Worm (Caenorhabditis elegans) whole organism, late embryonic: ENCODE data around the gene F26D11.12.

ENCODE experiments used
- F13H6.1 ChIP-seq: sonication (generic microtip); optimal IDR thresholded peaks from 2 replicates; lab custom pipeline; 2016; ENCODE audit warnings: missing genetic modification characterization, missing compliant biosample characterization
- ahr-1 ChIP-seq: sonication (generic microtip); optimal IDR thresholded peaks from 2 replicates; lab custom pipeline; 2016; ENCODE audit warnings: missing genetic modification characterization, missing compliant biosample characterization
- ceh-45 ChIP-seq: fragments of 200-800 bp; sonication (Bioruptor generic); IDR thresholded peaks from 2 replicates; pipeline ENCODE4 v1.3.6; 2022; ENCODE audit warnings: missing genetic modification reagents, missing genetic modification characterization, missing compliant biosample characterization
- ets-4 ChIP-seq: sonication (generic microtip); optimal IDR thresholded peaks from 2 replicates; lab custom pipeline; 2016; ENCODE audit warnings: missing genetic modification characterization, missing compliant biosample characterization
- nhr-232 ChIP-seq: sonication (generic microtip); optimal IDR thresholded peaks from 2 replicates; lab custom pipeline; 2016; ENCODE audit warnings: missing genetic modification characterization, missing compliant biosample characterization
- pros-1 ChIP-seq: fragments of 150-350 bp; optimal IDR thresholded peaks from 2 replicates; lab custom pipeline; 2014; ENCODE audit warnings: missing biosample characterization, missing genetic modification reagents, missing genetic modification characterization
- syd-9 ChIP-seq: sonication (generic microtip); optimal IDR thresholded peaks from 2 replicates; lab custom pipeline; 2016; ENCODE audit warnings: mild to moderate bottlenecking, missing genetic modification characterization, moderate library complexity, missing compliant biosample characterization
- tbx-2 ChIP-seq: sonication (generic microtip); optimal IDR thresholded peaks from 2 replicates; lab custom pipeline; 2016; ENCODE audit warnings: missing genetic modification characterization, missing compliant biosample characterization

ce11 chrV:7985860-7986259 is 30.7 kb upstream of the F26D11.12 start, which contains the start of gene Y97E10AL.1:
- no peak for TF ChIP-seq nhr-232 (tag; lab: Kevin White, UChicago)
- TF ChIP-seq pros-1 (tag; lab: Kevin White, UChicago) = no peak
- TF ChIP-seq F13H6.1 (tag; lab: Kevin White, UChicago) = no peak
- no peak for TF ChIP-seq syd-9 (tag; lab: Kevin White, UChicago)
- TF ChIP-seq ets-4 = no peak
- TF ChIP-seq tbx-2 (tag; lab: Kevin White, UChicago) = no peak
- no peak for TF ChIP-seq ceh-45 (GFP tag; lab: Robert Waterston, UW)
- no peak for TF ChIP-seq ahr-1
